Worm (Caenorhabditis elegans): ENCODE measurements around the gene pdfr-1.

- TF ChIP-seq fos-1 (tag; optimal IDR thresholded peaks at IDR 0.05) (no peak), nhr-237 (tag; optimal IDR thresholded peaks at IDR 0.05) (no peak), daf-12 (tag; optimal IDR thresholded peaks at IDR 0.05) (no peak), nfya-1 (tag; optimal IDR thresholded peaks at IDR 0.05; ENCODE audit: insufficient read depth) (no peak), pha-4 (tag; optimal IDR thresholded peaks at IDR 0.05) (no peak), lin-39 (tag; optimal IDR thresholded peaks at IDR 0.05) (no peak), ZK546.5 (tag; optimal IDR thresholded peaks at IDR 0.05) (no peak), unc-62 (GFP tag; optimal IDR thresholded peaks at IDR 0.05) (no peak), nhr-23 (tag; optimal IDR thresholded peaks at IDR 0.05) (no peak), nhr-77 (tag; optimal IDR thresholded peaks at IDR 0.05) (no peak)
Measured at ce11 chrIII:6624872-6625271, 27.0 kb downstream of the pdfr-1 start, which contains the start of gene copd-1.

Measured in whole organism, L3 larva.